Fruit fly (Drosophila melanogaster) whole organism, adult: Measurements from ENCODE around the gene CG17026.

Source experiments
- CG12768 ChIP-seq: fragments of 200-800 bp; sonication (Bioruptor generic); optimal IDR thresholded peaks from 2 replicates; lab custom pipeline; 2017; ENCODE audit warnings: missing biosample characterization, missing genetic modification characterization, mild to moderate bottlenecking, moderate library complexity, missing genetic modification reagents
- CG1620 ChIP-seq: fragments of 200-800 bp; sonication (Bioruptor generic); optimal IDR thresholded peaks from 2 replicates; lab custom pipeline; 2016; ENCODE audit warnings: missing biosample characterization, missing genetic modification characterization
- cic ChIP-seq: fragments of 200-800 bp; sonication (Bioruptor generic); optimal IDR thresholded peaks from 2 replicates; lab custom pipeline; 2017; ENCODE audit warnings: missing biosample characterization, mild to moderate bottlenecking, missing genetic modification characterization, moderate library complexity
- kay ChIP-seq: fragments of 200-800 bp; sonication (Bioruptor generic); peaks from one replicate; lab custom pipeline; 2016; ENCODE audit warnings: missing biosample characterization, missing genetic modification characterization, borderline replicate concordance
- ovo ChIP-seq: fragments of 200-800 bp; sonication (Bioruptor generic); optimal IDR thresholded peaks from 2 replicates; lab custom pipeline; 2016; ENCODE audit warnings: missing biosample characterization, missing genetic modification characterization
- pad ChIP-seq: fragments of 200-800 bp; sonication (Bioruptor generic); optimal IDR thresholded peaks from 3 replicates; lab custom pipeline; 2017; ENCODE audit warnings: missing biosample characterization, missing genetic modification characterization, mild to moderate bottlenecking, moderate library complexity, missing genetic modification reagents
- toe ChIP-seq: fragments of 200-800 bp; sonication (Bioruptor generic); optimal IDR thresholded peaks from 2 replicates; lab custom pipeline; 2016; ENCODE audit warnings: missing biosample characterization, missing genetic modification characterization

DNA sequence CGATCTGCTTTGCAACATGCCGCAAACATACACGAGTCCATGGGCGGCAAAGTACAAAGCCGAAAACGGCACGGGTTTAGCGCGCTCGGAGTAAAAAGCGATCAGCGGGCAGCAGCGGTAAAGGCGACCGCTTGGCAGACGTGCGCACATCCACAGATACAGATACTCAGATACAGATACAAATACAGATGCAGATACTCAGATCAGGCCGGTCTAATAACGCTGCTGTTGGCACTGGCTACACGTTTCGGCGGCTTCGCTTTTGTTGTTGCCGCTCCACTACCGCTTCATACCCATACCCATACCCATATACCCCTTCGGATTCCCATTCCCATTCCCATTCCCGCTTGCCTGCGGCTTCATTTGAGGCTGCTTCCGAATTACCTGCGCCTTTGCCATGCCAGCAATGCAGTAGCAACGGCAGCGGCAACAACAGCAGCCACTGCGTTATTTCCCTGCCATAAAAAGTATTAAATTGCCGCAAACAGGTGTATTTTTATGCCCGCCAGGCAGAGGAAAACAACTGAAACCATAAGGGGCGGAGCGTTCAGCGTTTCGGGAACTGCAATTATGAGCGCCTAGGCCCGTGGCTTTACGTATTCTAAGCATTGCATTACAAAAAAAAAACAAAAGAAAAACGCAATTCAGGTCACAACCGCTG lies 50.0 kb downstream of the CG17026 start:
- TF ChIP-seq toe (GFP tag; lab: Kevin White, UChicago), result no peak
- TF ChIP-seq CG12768, result no peak
- TF ChIP-seq kay (GFP tag; lab: Kevin White, UChicago), result no peak
- TF ChIP-seq cic (GFP tag; lab: Kevin White, UChicago), result no peak
- no peak for TF ChIP-seq ovo (GFP tag; lab: Kevin White, UChicago)
- no peak for TF ChIP-seq CG1620 (GFP tag; lab: Kevin White, UChicago)
- no peak for TF ChIP-seq pad (GFP tag; lab: Kevin White, UChicago)
